Worm (Caenorhabditis elegans): Measurements from ENCODE around the gene F38A1.9.

The F38A1.9 gene

ce11 chrIV:1260474-1260873, 15.3 kb upstream of the F38A1.9 start:
- TF ChIP-seq tbx-2 (tag; optimal IDR thresholded peaks at IDR 0.05) (no peak), aha-1 (tag; optimal IDR thresholded peaks at IDR 0.05) (no peak), elt-2 (tag; optimal IDR thresholded peaks at IDR 0.05) (peak; percentile 37), lin-35 (GFP tag; optimal IDR thresholded peaks at IDR 0.05) (no peak), efl-1 (optimal IDR thresholded peaks at IDR 0.05) (no peak), efl-1 (GFP tag; optimal IDR thresholded peaks at IDR 0.05 in 1 of 2) (peak in 1 of 2 experiments; percentile 27), snpc-4 (tag; optimal IDR thresholded peaks at IDR 0.05) (peak; percentile 53), mep-1 (tag; optimal IDR thresholded peaks at IDR 0.05) (no peak)

DNA sequence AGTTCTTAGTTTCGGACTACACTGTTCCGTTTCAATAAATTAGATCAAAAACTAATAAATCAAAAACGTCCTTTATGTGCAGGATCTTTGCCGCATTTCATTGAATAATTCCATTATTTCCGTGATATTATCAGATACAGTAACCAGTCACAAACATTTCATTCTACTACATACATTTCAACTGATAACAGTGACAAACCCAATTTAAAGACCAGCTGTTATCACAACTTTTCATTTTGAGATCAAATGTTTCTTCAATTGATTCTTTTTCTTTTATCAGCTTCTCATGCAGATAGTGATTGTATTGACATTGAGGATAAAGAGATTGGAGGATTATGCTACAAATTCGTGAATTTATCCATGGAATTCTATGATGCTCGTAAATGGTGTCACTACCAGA, 11.6 kb upstream of the F38A1.9 start, which contains the start of gene clec-168:
TSS of gene clec-168 (plus strand) at position 247 of the 400 bp plus-strand sequence.
- TF ChIP-seq ztf-11 (tag; optimal IDR thresholded peaks at IDR 0.05) (no peak), jun-1 (tag; optimal IDR thresholded peaks at IDR 0.05) (peak; percentile 11), elt-2 (tag; optimal IDR thresholded peaks at IDR 0.05) (peak; percentile 78)

ce11 chrIV:1255632-1256031, 10.5 kb upstream of the F38A1.9 start, which contains the start of gene clec-167:
Gene clec-167, minus strand, starts transcription at chrIV:1255732.
- TF ChIP-seq elt-3 (tag; optimal IDR thresholded peaks at IDR 0.05) (no peak), lir-3 (tag; optimal IDR thresholded peaks at IDR 0.05; ENCODE audit: poor library complexity) (no peak), pqm-1 (tag; optimal IDR thresholded peaks at IDR 0.05) (no peak), dpl-1 (GFP tag; optimal IDR thresholded peaks at IDR 0.05) (no peak), pag-3 (tag; optimal IDR thresholded peaks at IDR 0.05; ENCODE audit: borderline replicate concordance, insufficient read depth) (no peak), aha-1 (tag; optimal IDR thresholded peaks at IDR 0.05) (no peak), nhr-71 (tag; optimal IDR thresholded peaks at IDR 0.05) (no peak), fkh-8 (tag; optimal IDR thresholded peaks at IDR 0.05) (no peak), ceh-82 (tag; optimal IDR thresholded peaks at IDR 0.05) (no peak), fkh-10 (GFP tag; optimal IDR thresholded peaks at IDR 0.05) (no peak), nhr-20 (tag; optimal IDR thresholded peaks at IDR 0.05) (no peak), aly-2 (tag; optimal IDR thresholded peaks at IDR 0.05) (no peak), egl-27 (tag; optimal IDR thresholded peaks at IDR 0.05) (no peak)

DNA sequence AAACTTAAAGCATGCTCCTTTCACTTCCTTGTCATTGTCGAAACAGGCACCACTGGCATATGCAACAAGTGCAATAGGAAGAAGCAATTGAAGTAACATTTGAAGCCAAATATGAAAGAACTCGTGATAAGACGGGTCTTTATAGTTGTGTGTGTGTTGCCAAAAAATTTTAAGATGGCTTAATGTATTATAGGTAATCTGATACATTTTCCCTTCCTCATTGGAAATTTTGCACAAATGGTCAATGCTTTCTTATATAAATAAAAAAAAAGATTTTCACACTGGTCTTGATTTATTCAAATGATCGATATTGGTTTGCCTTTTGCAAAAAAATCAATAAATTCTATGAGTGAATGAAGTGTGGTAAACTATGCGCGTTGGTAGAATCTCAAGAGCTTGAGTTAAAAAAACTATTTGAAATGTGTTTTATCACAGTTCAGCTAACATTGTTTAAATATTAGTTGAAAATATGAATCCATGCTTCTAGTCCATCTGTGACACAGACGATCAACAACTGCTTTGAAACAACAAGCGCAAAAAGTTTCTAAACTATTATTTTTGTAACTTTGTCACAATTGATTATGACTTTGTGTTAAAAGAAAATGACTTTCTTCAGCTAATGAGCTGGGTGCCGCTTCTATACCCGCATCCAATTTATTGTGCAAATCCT, 6.2 kb upstream of the F38A1.9 start, which contains the start of the genes clec-166 and F38A1.6:
TSS of gene clec-166 (minus strand) at position 101 of the 670 bp plus-strand sequence.
TSS of gene F38A1.6 (plus strand) at position 620 of the 670 bp plus-strand sequence.
- TF ChIP-seq efl-1 (optimal IDR thresholded peaks at IDR 0.05), result no peak
- TF ChIP-seq efl-1 (GFP tag; optimal IDR thresholded peaks at IDR 0.05 in 1 of 2), result peak in 1 of 2 experiments; percentile 75
- TF ChIP-seq ceh-82 (tag; optimal IDR thresholded peaks at IDR 0.05), result no peak

- TF ChIP-seq C16A3.4 (tag; optimal IDR thresholded peaks at IDR 0.05), result no peak
- no peak for TF ChIP-seq aly-2 (tag; optimal IDR thresholded peaks at IDR 0.05)
- TF ChIP-seq elt-2 (tag; optimal IDR thresholded peaks at IDR 0.05), result peak; percentile 84
These were observed 1.8 kb upstream of the F38A1.9 start, which contains the start of the genes clec-165 and F38A1.11 for ce11 chrIV:1246762-1247436. Gene clec-165, minus strand, starts transcription at chrIV:1246886. Gene F38A1.11, plus strand, starts transcription at chrIV:1247386.

- TF ChIP-seq skn-1 (tag; optimal IDR thresholded peaks at IDR 0.05), result no peak
- TF ChIP-seq sptf-1 (tag; optimal IDR thresholded peaks at IDR 0.05), result no peak
- TF ChIP-seq C34B4.2 (tag; optimal IDR thresholded peaks at IDR 0.05), result no peak
- TF ChIP-seq fkh-4 (tag; optimal IDR thresholded peaks at IDR 0.05; ENCODE audit: borderline replicate concordance), result no peak
- no peak for TF ChIP-seq sox-4 (tag; optimal IDR thresholded peaks at IDR 0.05)
- TF ChIP-seq ceh-63 (GFP tag; optimal IDR thresholded peaks at IDR 0.05), result no peak
- TF ChIP-seq alr-1 (tag; optimal IDR thresholded peaks at IDR 0.05; ENCODE audit: borderline replicate concordance), result no peak
- no peak for TF ChIP-seq aly-2 (tag; optimal IDR thresholded peaks at IDR 0.05)
- TF ChIP-seq unc-130 (tag; optimal IDR thresholded peaks at IDR 0.05), result no peak
- TF ChIP-seq mdl-1 (tag; optimal IDR thresholded peaks at IDR 0.05), result no peak
- no peak for TF ChIP-seq nhr-20 (tag; optimal IDR thresholded peaks at IDR 0.05)
- TF ChIP-seq nhr-237 (tag; optimal IDR thresholded peaks at IDR 0.05), result no peak
- no peak for TF ChIP-seq ceh-88 (GFP tag; IDR thresholded peaks at IDR 0.05)
- TF ChIP-seq efl-3 (GFP tag; optimal IDR thresholded peaks at IDR 0.05), result no peak
These were observed 1.8 kb downstream of the F38A1.9 start, which contains the start of gene F38A1.15 for ce11 chrIV:1243295-1243694. Gene F38A1.15, minus strand, starts transcription at chrIV:1243395.

Measured in whole organism, L1 larva.